Worm (Caenorhabditis elegans) whole organism, late embryonic: ENCODE measurements around the gene C45B11.2.

Experiments
- che-1 ChIP-seq: sonication (generic microtip); optimal IDR thresholded peaks from 2 replicates; lab custom pipeline; 2016; ENCODE audit warnings: mild to moderate bottlenecking, missing genetic modification characterization, missing compliant biosample characterization
- hlh-8 ChIP-seq: sonication (generic microtip); optimal IDR thresholded peaks from 2 replicates; lab custom pipeline; 2016; ENCODE audit warnings: missing genotype, missing genetic modification characterization, missing compliant biosample characterization
- nfya-1 ChIP-seq: sonication (generic microtip); optimal IDR thresholded peaks from 2 replicates; lab custom pipeline; 2017; ENCODE audit warnings: missing genetic modification characterization, mild to moderate bottlenecking, missing compliant biosample characterization, antibody characterized with exemption, moderate library complexity
- pax-1 ChIP-seq: fragments of 150-350 bp; optimal IDR thresholded peaks from 2 replicates; lab custom pipeline; 2014; ENCODE audit warnings: missing biosample characterization, missing genetic modification characterization

ce11 chrV:11048678-11049077, 6.2 kb downstream of the C45B11.2 start, which contains the start of gene srh-74:
- no peak for TF ChIP-seq pax-1 (tag; lab: Kevin White, UChicago)
- no peak for TF ChIP-seq nfya-1 (tag; lab: Kevin White, UChicago)
- no peak for TF ChIP-seq hlh-8
- no peak for TF ChIP-seq che-1 (tag; lab: Kevin White, UChicago)
